Fruit fly (Drosophila melanogaster): ENCODE results near the gene CG13288.

The CG13288 gene

dm6 chr3L:5873011-5873410, 34.2 kb upstream of the CG13288 start, which contains the start of gene CG18586:
Gene CG18586 (plus strand): TSS chr3L:5873311.
- TF ChIP-seq h (GFP tag; optimal IDR thresholded peaks at IDR 0.05) (no peak), fru (GFP tag; optimal IDR thresholded peaks at IDR 0.05) (no peak), foxo (GFP tag; optimal IDR thresholded peaks at IDR 0.05) (no peak), jim (GFP tag; optimal IDR thresholded peaks at IDR 0.05) (no peak), tai (GFP tag; optimal IDR thresholded peaks at IDR 0.05) (no peak), Mio (GFP tag; optimal IDR thresholded peaks at IDR 0.05) (no peak), N (GFP tag; optimal IDR thresholded peaks at IDR 0.05) (no peak), brk (GFP tag; optimal IDR thresholded peaks at IDR 0.05) (no peak), sv (GFP tag; optimal IDR thresholded peaks at IDR 0.05) (no peak), Myc (optimal IDR thresholded peaks at IDR 0.05) (no peak), Dif (GFP tag; optimal IDR thresholded peaks at IDR 0.05; ENCODE audit: partially characterized antibody) (no peak), CG32264 (GFP tag; optimal IDR thresholded peaks at IDR 0.05) (no peak), Hr78 (GFP tag; optimal IDR thresholded peaks at IDR 0.05) (no peak), Vsx2 (GFP tag; optimal IDR thresholded peaks at IDR 0.05; ENCODE audit: partially characterized antibody) (no peak), ey (GFP tag; optimal IDR thresholded peaks at IDR 0.05) (no peak), HLH106 (tag; optimal IDR thresholded peaks at IDR 0.05) (no peak), pan (optimal IDR thresholded peaks at IDR 0.05) (no peak), lola (GFP tag; optimal IDR thresholded peaks at IDR 0.05) (no peak)

dm6 chr3L:5878734-5879291, 28.4 kb upstream of the CG13288 start:
- TF ChIP-seq GATAd (GFP tag; optimal IDR thresholded peaks at IDR 0.05), result no peak
- TF ChIP-seq h (GFP tag; optimal IDR thresholded peaks at IDR 0.05), result no peak
- no peak for TF ChIP-seq tai (GFP tag; optimal IDR thresholded peaks at IDR 0.05)
- no peak for TF ChIP-seq Dif (GFP tag; optimal IDR thresholded peaks at IDR 0.05; ENCODE audit: partially characterized antibody)
- TF ChIP-seq brk (GFP tag; optimal IDR thresholded peaks at IDR 0.05), result no peak
- no peak for TF ChIP-seq Rel (GFP tag; optimal IDR thresholded peaks at IDR 0.05)
- TF ChIP-seq Rel (tag; optimal IDR thresholded peaks at IDR 0.05), result no peak
- no peak for TF ChIP-seq Sp1 (GFP tag; optimal IDR thresholded peaks at IDR 0.05)
- TF ChIP-seq N (GFP tag; optimal IDR thresholded peaks at IDR 0.05), result no peak
- no peak for TF ChIP-seq jim (GFP tag; optimal IDR thresholded peaks at IDR 0.05)
- no peak for TF ChIP-seq OdsH (GFP tag; optimal IDR thresholded peaks at IDR 0.05)
- no peak for TF ChIP-seq dmrt93B (GFP tag; optimal IDR thresholded peaks at IDR 0.05)
- no peak for TF ChIP-seq foxo (GFP tag; optimal IDR thresholded peaks at IDR 0.05)
- no peak for TF ChIP-seq CrebA (GFP tag; optimal IDR thresholded peaks at IDR 0.05; ENCODE audit: borderline replicate concordance)
- TF ChIP-seq Abd-B (GFP tag; optimal IDR thresholded peaks at IDR 0.05), result no peak
- TF ChIP-seq lola (GFP tag; optimal IDR thresholded peaks at IDR 0.05), result no peak
- no peak for TF ChIP-seq Mio (GFP tag; optimal IDR thresholded peaks at IDR 0.05)
- no peak for TF ChIP-seq Hr78 (GFP tag; optimal IDR thresholded peaks at IDR 0.05)

DNA sequence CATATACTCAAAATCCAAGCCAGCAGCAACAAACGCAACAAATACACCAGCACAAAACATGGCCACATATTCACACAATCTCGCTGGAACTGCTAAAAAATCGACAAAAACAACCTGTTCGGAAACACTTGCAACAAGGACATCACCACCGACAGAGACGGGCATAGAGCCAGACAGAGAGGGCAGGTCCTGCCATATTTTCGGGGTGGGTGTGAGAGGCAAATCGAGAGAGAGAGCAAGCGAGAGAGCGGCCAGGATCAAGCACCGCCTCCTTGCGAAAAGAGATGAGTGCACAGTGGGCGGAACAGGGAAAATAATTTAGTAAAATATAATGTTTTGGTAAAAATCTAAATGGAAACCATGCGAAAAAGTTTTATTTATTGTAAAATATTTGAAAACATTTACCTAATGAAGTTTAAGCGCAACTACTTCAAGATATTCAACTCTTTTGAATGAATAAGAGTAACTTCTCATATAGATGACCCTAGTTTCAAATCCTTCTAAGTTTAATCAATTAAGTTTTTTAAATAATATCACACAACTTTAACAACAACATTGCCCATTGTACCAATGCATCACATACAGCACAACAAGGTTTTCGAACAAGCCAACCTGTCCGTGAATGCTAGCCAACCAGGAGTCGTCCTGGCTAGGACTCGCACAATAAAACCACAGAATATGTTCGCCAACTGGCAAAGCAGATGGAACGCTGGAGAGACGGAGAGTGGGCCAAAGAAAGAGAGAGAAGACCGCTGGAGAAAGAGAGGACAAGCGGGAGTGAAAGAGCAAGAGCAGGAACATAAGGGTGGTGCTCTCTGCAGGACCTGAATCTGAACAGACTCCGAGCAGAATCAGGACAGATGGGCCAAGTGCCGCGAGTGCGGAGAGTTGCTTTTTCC, 25.6 kb upstream of the CG13288 start:
- no peak for TF ChIP-seq Rel (GFP tag; optimal IDR thresholded peaks at IDR 0.05)
- TF ChIP-seq Rel (tag; optimal IDR thresholded peaks at IDR 0.05), result no peak
- TF ChIP-seq fru (GFP tag; optimal IDR thresholded peaks at IDR 0.05), result peak; percentile 22
- TF ChIP-seq dl (GFP tag; optimal IDR thresholded peaks at IDR 0.05; ENCODE audit: insufficient read depth in 1 of 2, partially characterized antibody in 2 of 2), result no peak
- no peak for TF ChIP-seq Hr78 (GFP tag; optimal IDR thresholded peaks at IDR 0.05)
- TF ChIP-seq lola (GFP tag; optimal IDR thresholded peaks at IDR 0.05), result no peak
- TF ChIP-seq usp (GFP tag; optimal IDR thresholded peaks at IDR 0.05), result no peak
- no peak for TF ChIP-seq foxo (GFP tag; optimal IDR thresholded peaks at IDR 0.05)
- TF ChIP-seq Hnf4 (GFP tag; optimal IDR thresholded peaks at IDR 0.05), result no peak
- TF ChIP-seq OdsH (GFP tag; optimal IDR thresholded peaks at IDR 0.05), result peak; percentile 47
- peak; percentile 35 for TF ChIP-seq sv (GFP tag; optimal IDR thresholded peaks at IDR 0.05)
- no peak for TF ChIP-seq Hr83 (GFP tag; optimal IDR thresholded peaks at IDR 0.05; ENCODE audit: poor library complexity, severe bottlenecking)
- no peak for TF ChIP-seq Jra (GFP tag; optimal IDR thresholded peaks at IDR 0.05)
- no peak for TF ChIP-seq pan (optimal IDR thresholded peaks at IDR 0.05)
- TF ChIP-seq h (GFP tag; optimal IDR thresholded peaks at IDR 0.05), result peak; percentile 37
- no peak for TF ChIP-seq Sp1 (GFP tag; optimal IDR thresholded peaks at IDR 0.05)
- TF ChIP-seq sage (GFP tag; optimal IDR thresholded peaks at IDR 0.05), result no peak
- no peak for TF ChIP-seq CG32264 (GFP tag; optimal IDR thresholded peaks at IDR 0.05)
- TF ChIP-seq tai (GFP tag; optimal IDR thresholded peaks at IDR 0.05), result no peak
- no peak for TF ChIP-seq Dif (GFP tag; optimal IDR thresholded peaks at IDR 0.05; ENCODE audit: partially characterized antibody)
- peak; percentile 45 for TF ChIP-seq ey (GFP tag; optimal IDR thresholded peaks at IDR 0.05)
- peak; percentile 40 for TF ChIP-seq woc (GFP tag; optimal IDR thresholded peaks at IDR 0.05)
- no peak for TF ChIP-seq Myc (optimal IDR thresholded peaks at IDR 0.05)
- TF ChIP-seq dsf (GFP tag; optimal IDR thresholded peaks at IDR 0.05; ENCODE audit: borderline replicate concordance), result no peak
- peak; percentile 31 for TF ChIP-seq rgr (GFP tag; optimal IDR thresholded peaks at IDR 0.05)
- TF ChIP-seq N (GFP tag; optimal IDR thresholded peaks at IDR 0.05), result no peak
- no peak for TF ChIP-seq CrebA (GFP tag; optimal IDR thresholded peaks at IDR 0.05; ENCODE audit: borderline replicate concordance)
- no peak for TF ChIP-seq CG9705 (GFP tag; optimal IDR thresholded peaks at IDR 0.05)
- no peak for TF ChIP-seq psq (GFP tag; optimal IDR thresholded peaks at IDR 0.05)
- no peak for TF ChIP-seq dmrt93B (GFP tag; optimal IDR thresholded peaks at IDR 0.05)
- TF ChIP-seq GATAd (GFP tag; optimal IDR thresholded peaks at IDR 0.05), result no peak
- no peak for TF ChIP-seq HLH106 (tag; optimal IDR thresholded peaks at IDR 0.05)
- no peak for TF ChIP-seq Mio (GFP tag; optimal IDR thresholded peaks at IDR 0.05)
- TF ChIP-seq jim (GFP tag; optimal IDR thresholded peaks at IDR 0.05), result no peak
- no peak for TF ChIP-seq br (GFP tag; optimal IDR thresholded peaks at IDR 0.05)
- no peak for TF ChIP-seq brk (GFP tag; optimal IDR thresholded peaks at IDR 0.05)
